Worm (Caenorhabditis elegans) whole organism, L4 larva: Measurements from ENCODE around the gene tbx-40.
"Not testable (repeated sequence)": the region's sequence is repeated elsewhere in the genome, so short reads cannot be mapped to it uniquely, and the experiment has no call there.

Experiments
- ZK546.5 ChIP-seq, 2 experiments: sonication (generic microtip); optimal IDR thresholded peaks; 2 replicates each; lab custom pipeline; 2017; ENCODE audit warnings: missing biosample characterization in 2 of 2, missing genetic modification characterization in 2 of 2
- ama-1 ChIP-seq: fragments of 150-350 bp; optimal IDR thresholded peaks from 2 replicates; lab custom pipeline; 2014; ENCODE audit warnings: inconsistent platforms, mixed read lengths
- hlh-30 ChIP-seq: sonication (generic microtip); optimal IDR thresholded peaks from 2 replicates; lab custom pipeline; 2017; ENCODE audit warnings: antibody characterized with exemption, mild to moderate bottlenecking, missing genetic modification characterization, missing compliant biosample characterization; ENCODE audit not compliant: insufficient read depth
- mxl-2 ChIP-seq: fragments of 200-800 bp; sonication (Bioruptor generic); conservative IDR thresholded peaks from 2 replicates; pipeline ENCODE4 v1.3.6; 2022; ENCODE audit warnings: missing genetic modification reagents, missing genetic modification characterization, missing compliant biosample characterization
- nhr-237 ChIP-seq: sonication (generic microtip); optimal IDR thresholded peaks from 2 replicates; lab custom pipeline; 2017; ENCODE audit warnings: missing biosample characterization, missing genetic modification characterization
- nhr-76 ChIP-seq: fragments of 150-350 bp; optimal IDR thresholded peaks from 2 replicates; lab custom pipeline; 2014; ENCODE audit warnings: missing biosample characterization, missing genetic modification characterization
- ztf-11 ChIP-seq: fragments of 150-350 bp; optimal IDR thresholded peaks from 2 replicates; lab custom pipeline; 2014; ENCODE audit warnings: missing biosample characterization, missing genetic modification characterization

ce11 chrIV:15311590-15311989 is 16.4 kb downstream of the tbx-40 start, which contains the start of gene Y73F8A.12:
- TF ChIP-seq hlh-30 (tag; lab: Kevin White, UChicago); nhr-76 (tag; lab: Kevin White, UChicago); nhr-237 (tag; lab: Kevin White, UChicago); mxl-2 (GFP tag; lab: Robert Waterston, UW); ztf-11; ama-1 (lab: Kevin White, UChicago); ZK546.5 (tag; optimal IDR thresholded peaks at IDR 0.05; lab: Kevin White, UChicago): not testable (repeated sequence)
